Worm (Caenorhabditis elegans): Measurements from ENCODE around the gene F57A8.6.

ce11 chrV:10103811-10104210, 30.1 kb upstream of the F57A8.6 start:
- no peak for TF ChIP-seq aly-1 (tag; optimal IDR thresholded peaks at IDR 0.05)
- no peak for TF ChIP-seq tbx-11 (GFP tag; IDR thresholded peaks at IDR 0.05)
- TF ChIP-seq F13C5.2 (tag; optimal IDR thresholded peaks at IDR 0.05), result no peak
- no peak for TF ChIP-seq ama-1 (optimal IDR thresholded peaks at IDR 0.05)
- no peak for TF ChIP-seq ceh-36 (tag; optimal IDR thresholded peaks at IDR 0.05)
- no peak for TF ChIP-seq tra-4 (tag; optimal IDR thresholded peaks at IDR 0.05)
- no peak for TF ChIP-seq flt-1 (GFP tag; IDR thresholded peaks at IDR 0.05)
- no peak for TF ChIP-seq hmg-4 (GFP tag; optimal IDR thresholded peaks at IDR 0.05)
- no peak for TF ChIP-seq pes-1 (GFP tag; IDR thresholded peaks at IDR 0.05)
- TF ChIP-seq hnd-1 (tag; optimal IDR thresholded peaks at IDR 0.05), result no peak
- TF ChIP-seq sea-1 (GFP tag; conservative IDR thresholded peaks at IDR 0.05), result no peak
- TF ChIP-seq tbx-37 (GFP tag; conservative IDR thresholded peaks at IDR 0.05), result no peak

All from whole organism, early embryonic.